Worm (Caenorhabditis elegans): ENCODE results near the gene gsto-3.

The gsto-3 gene

ce11 chrIII:382470-382869 lies 1.4 kb upstream of the gsto-3 start, which contains the start of gene K10F12.7:
K10F12.7 (minus strand) TSS chrIII:382570.
- TF ChIP-seq ref-1 (GFP tag; conservative IDR thresholded peaks at IDR 0.05), result no peak

DNA sequence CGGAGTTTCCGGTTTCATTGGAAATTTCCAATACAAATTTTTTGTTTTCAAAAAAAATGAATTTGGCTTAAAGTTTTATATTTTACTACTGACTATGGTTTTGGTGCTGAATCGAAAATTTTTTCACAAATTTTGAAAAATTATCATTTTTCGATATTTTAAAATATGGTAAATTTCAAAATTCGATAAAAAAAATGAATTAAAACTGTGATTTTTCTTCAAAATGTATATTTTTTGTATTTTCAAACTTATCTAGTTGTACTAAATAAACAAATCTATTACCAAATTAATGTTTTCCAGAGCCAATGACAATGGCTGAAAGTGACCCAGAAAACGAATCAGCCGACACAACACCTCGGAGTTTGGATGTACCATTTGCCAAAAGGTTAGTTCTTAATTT lies 15.4 kb downstream of the gsto-3 start, which contains the start of gene pll-1:
TSS of gene pll-1 (plus strand) at position 301 of the 400 bp plus-strand sequence.
- TF ChIP-seq T22C8.4 (GFP tag; IDR thresholded peaks at IDR 0.05), result no peak
- no peak for TF ChIP-seq ztf-29 (GFP tag; IDR thresholded peaks at IDR 0.05)
- TF ChIP-seq med-1 (GFP tag; optimal IDR thresholded peaks at IDR 0.05; ENCODE audit: insufficient read depth), result no peak
- no peak for TF ChIP-seq tab-1 (GFP tag; IDR thresholded peaks at IDR 0.05)
- TF ChIP-seq flt-1 (GFP tag; IDR thresholded peaks at IDR 0.05), result no peak
- TF ChIP-seq ref-1 (GFP tag; conservative IDR thresholded peaks at IDR 0.05), result no peak
- no peak for TF ChIP-seq klf-2 (GFP tag; conservative IDR thresholded peaks at IDR 0.05)
- TF ChIP-seq ztf-23 (GFP tag; IDR thresholded peaks at IDR 0.05), result no peak
- no peak for TF ChIP-seq cog-1 (tag; optimal IDR thresholded peaks at IDR 0.05)

DNA sequence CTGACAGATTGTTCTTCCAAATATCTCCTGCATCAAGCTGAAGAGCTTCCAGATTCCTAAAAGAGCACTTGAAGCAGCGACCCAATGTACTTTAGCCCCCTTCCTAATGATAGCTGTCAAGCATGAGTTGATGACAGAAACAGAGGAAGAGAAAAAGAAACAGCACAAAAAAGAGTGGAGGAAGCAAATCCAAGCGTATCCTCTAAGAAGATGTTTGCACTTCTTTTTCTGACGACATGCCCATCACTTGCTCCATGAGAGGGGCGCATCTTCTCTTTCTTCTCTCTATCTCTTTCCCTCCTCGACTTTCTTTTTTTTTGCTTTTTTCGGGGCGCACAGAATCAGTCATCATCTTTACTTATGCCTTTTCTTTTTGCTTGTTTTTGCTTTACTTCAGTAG lies 20.8 kb downstream of the gsto-3 start:
- TF ChIP-seq ref-1 (GFP tag; conservative IDR thresholded peaks at IDR 0.05), result no peak
- no peak for TF ChIP-seq T22C8.4 (GFP tag; IDR thresholded peaks at IDR 0.05)
- TF ChIP-seq klf-2 (GFP tag; conservative IDR thresholded peaks at IDR 0.05), result no peak
- no peak for TF ChIP-seq flt-1 (GFP tag; IDR thresholded peaks at IDR 0.05)
- TF ChIP-seq ztf-29 (GFP tag; IDR thresholded peaks at IDR 0.05), result no peak
- TF ChIP-seq cog-1 (tag; optimal IDR thresholded peaks at IDR 0.05), result no peak
- no peak for TF ChIP-seq ztf-23 (GFP tag; IDR thresholded peaks at IDR 0.05)

DNA sequence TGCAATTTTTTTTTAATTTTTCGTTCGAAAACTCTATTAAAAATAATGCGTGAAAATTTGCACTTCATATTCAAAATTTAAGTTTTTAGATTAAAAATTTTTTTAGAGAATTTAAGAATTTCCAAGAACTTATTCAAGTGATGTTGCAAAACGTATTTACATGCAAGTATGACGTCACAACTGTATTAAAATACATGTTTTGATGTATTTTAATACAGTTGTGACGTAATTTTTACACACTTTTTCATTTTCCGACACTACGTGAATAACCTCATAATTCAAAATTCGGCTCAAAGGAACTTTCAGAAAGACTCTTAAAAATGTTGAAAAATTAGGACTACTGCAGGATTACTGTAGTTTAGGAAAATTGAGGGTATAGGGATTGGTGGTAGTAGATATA lies 23.0 kb downstream of the gsto-3 start:
- TF ChIP-seq med-1 (GFP tag; optimal IDR thresholded peaks at IDR 0.05; ENCODE audit: insufficient read depth) (no peak), flt-1 (GFP tag; IDR thresholded peaks at IDR 0.05) (no peak), tab-1 (GFP tag; IDR thresholded peaks at IDR 0.05) (no peak), T22C8.4 (GFP tag; IDR thresholded peaks at IDR 0.05) (no peak), ztf-29 (GFP tag; IDR thresholded peaks at IDR 0.05) (no peak), klf-2 (GFP tag; conservative IDR thresholded peaks at IDR 0.05) (no peak), ref-1 (GFP tag; conservative IDR thresholded peaks at IDR 0.05) (no peak), cog-1 (tag; optimal IDR thresholded peaks at IDR 0.05) (no peak), ztf-23 (GFP tag; IDR thresholded peaks at IDR 0.05) (no peak)

- no peak for TF ChIP-seq klf-2 (GFP tag; conservative IDR thresholded peaks at IDR 0.05)
- TF ChIP-seq ztf-29 (GFP tag; IDR thresholded peaks at IDR 0.05), result no peak
- TF ChIP-seq tab-1 (GFP tag; IDR thresholded peaks at IDR 0.05), result no peak
- TF ChIP-seq T22C8.4 (GFP tag; IDR thresholded peaks at IDR 0.05), result no peak
- TF ChIP-seq cog-1 (tag; optimal IDR thresholded peaks at IDR 0.05), result no peak
- TF ChIP-seq flt-1 (GFP tag; IDR thresholded peaks at IDR 0.05), result no peak
- TF ChIP-seq ref-1 (GFP tag; conservative IDR thresholded peaks at IDR 0.05), result no peak
- TF ChIP-seq med-1 (GFP tag; optimal IDR thresholded peaks at IDR 0.05; ENCODE audit: insufficient read depth), result no peak
- TF ChIP-seq ztf-23 (GFP tag; IDR thresholded peaks at IDR 0.05), result no peak
Observed at ce11 chrIII:356906-357901, 23.9 kb downstream of the gsto-3 start.

DNA sequence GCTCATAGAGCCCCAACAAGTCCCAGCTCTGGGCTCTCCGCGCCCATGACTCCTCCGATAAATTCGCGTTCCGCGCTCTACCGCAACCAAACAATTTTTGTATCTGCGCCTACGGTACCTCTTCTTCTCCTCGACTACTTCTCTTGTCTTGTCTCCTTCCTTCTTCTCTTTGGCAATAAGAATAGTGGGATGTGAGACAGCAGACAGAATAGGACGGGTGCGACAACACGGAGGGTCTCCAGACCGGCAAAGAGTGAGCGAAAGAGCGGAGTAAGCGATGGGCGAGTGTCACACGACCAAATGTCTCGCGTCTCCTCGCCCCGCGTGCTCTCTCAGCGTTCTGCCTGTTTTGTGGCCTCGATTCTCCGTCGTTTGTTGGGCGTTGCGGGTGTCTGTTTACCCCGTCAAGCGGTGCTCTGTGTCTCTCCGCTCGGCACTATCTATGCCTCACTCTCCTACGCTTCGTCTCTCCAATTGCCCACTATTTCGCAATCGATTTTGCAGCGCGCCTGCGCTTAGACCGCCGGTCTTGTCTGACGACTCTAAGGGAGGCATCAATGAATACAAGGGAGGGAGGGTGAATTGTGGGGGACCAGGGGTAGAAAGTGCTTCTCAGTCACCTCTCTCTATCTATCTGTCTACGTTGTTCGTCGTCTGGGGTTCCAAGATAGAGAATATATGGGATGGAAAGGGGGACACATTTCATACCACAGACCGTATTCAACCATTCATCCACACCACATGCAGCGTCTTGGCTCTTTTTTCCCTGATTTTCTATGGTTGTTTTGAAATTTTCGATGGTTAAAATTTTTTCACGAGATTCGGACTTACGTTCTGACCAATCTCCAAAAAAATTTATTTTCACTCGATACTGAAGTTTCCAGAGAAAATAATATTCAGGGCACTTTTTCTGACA lies 26.3 kb downstream of the gsto-3 start, which contains the start of gene gei-4:
TSS of gene gei-4 (minus strand) at position 256 of the 916 bp plus-strand sequence.
- no peak for TF ChIP-seq ztf-29 (GFP tag; IDR thresholded peaks at IDR 0.05)
- TF ChIP-seq tab-1 (GFP tag; IDR thresholded peaks at IDR 0.05), result no peak
- peak; percentile 56; the same call in 1 of the 2 replicates for TF ChIP-seq ztf-23 (GFP tag; IDR thresholded peaks at IDR 0.05)
- TF ChIP-seq med-1 (GFP tag; optimal IDR thresholded peaks at IDR 0.05; ENCODE audit: insufficient read depth), result no peak
- TF ChIP-seq flt-1 (GFP tag; IDR thresholded peaks at IDR 0.05), result no peak
- TF ChIP-seq cog-1 (tag; optimal IDR thresholded peaks at IDR 0.05), result peak; percentile 61
- TF ChIP-seq klf-2 (GFP tag; conservative IDR thresholded peaks at IDR 0.05), result no peak
- TF ChIP-seq ref-1 (GFP tag; conservative IDR thresholded peaks at IDR 0.05), result no peak
- peak; percentile 92 for TF ChIP-seq T22C8.4 (GFP tag; IDR thresholded peaks at IDR 0.05)

ce11 chrIII:352992-353391 lies 28.1 kb downstream of the gsto-3 start:
- TF ChIP-seq T22C8.4 (GFP tag; IDR thresholded peaks at IDR 0.05), result no peak
- TF ChIP-seq cog-1 (tag; optimal IDR thresholded peaks at IDR 0.05), result no peak
- TF ChIP-seq ztf-23 (GFP tag; IDR thresholded peaks at IDR 0.05), result no peak
- no peak for TF ChIP-seq ztf-29 (GFP tag; IDR thresholded peaks at IDR 0.05)
- TF ChIP-seq tab-1 (GFP tag; IDR thresholded peaks at IDR 0.05), result no peak
- TF ChIP-seq med-1 (GFP tag; optimal IDR thresholded peaks at IDR 0.05; ENCODE audit: insufficient read depth), result no peak
- TF ChIP-seq klf-2 (GFP tag; conservative IDR thresholded peaks at IDR 0.05), result no peak
- no peak for TF ChIP-seq flt-1 (GFP tag; IDR thresholded peaks at IDR 0.05)
- no peak for TF ChIP-seq ref-1 (GFP tag; conservative IDR thresholded peaks at IDR 0.05)

- TF ChIP-seq cog-1 (tag; optimal IDR thresholded peaks at IDR 0.05) (no peak), T22C8.4 (GFP tag; IDR thresholded peaks at IDR 0.05) (no peak), tab-1 (GFP tag; IDR thresholded peaks at IDR 0.05) (no peak), med-1 (GFP tag; optimal IDR thresholded peaks at IDR 0.05; ENCODE audit: insufficient read depth) (no peak), ztf-29 (GFP tag; IDR thresholded peaks at IDR 0.05) (no peak), klf-2 (GFP tag; conservative IDR thresholded peaks at IDR 0.05) (no peak), flt-1 (GFP tag; IDR thresholded peaks at IDR 0.05) (0 out of 2 replicates have a peak, but pooled peaks have one; percentile 52), ref-1 (GFP tag; conservative IDR thresholded peaks at IDR 0.05) (no peak), ztf-23 (GFP tag; IDR thresholded peaks at IDR 0.05) (0 out of 2 replicates have a peak, but pooled peaks have one; percentile 32)
Observed at ce11 chrIII:351860-352456, 29.1 kb downstream of the gsto-3 start.
